Worm (Caenorhabditis elegans): ENCODE measurements around the gene D2089.3.

The D2089.3 gene

ce11 chrII:10646901-10647566 lies 17.9 kb downstream of the D2089.3 start, which contains the start of gene M28.10:
M28.10 (plus strand) TSS chrII:10647516.
- TF ChIP-seq snpc-4 (tag; optimal IDR thresholded peaks at IDR 0.05) (no peak), F16B12.6 (tag; optimal IDR thresholded peaks at IDR 0.05) (no peak), nhr-77 (tag; optimal IDR thresholded peaks at IDR 0.05) (no peak), efl-1 (optimal IDR thresholded peaks at IDR 0.05) (no peak), efl-1 (GFP tag; optimal IDR thresholded peaks at IDR 0.05 in 1 of 2) (peak in 1 of 2 experiments; percentile 80), mef-2 (tag; optimal IDR thresholded peaks at IDR 0.05) (no peak)

ce11 chrII:10643403-10643802 lies 21.5 kb downstream of the D2089.3 start, which contains the start of gene M28.4:
M28.4 (plus strand) TSS chrII:10643703.
- no peak for TF ChIP-seq efl-3 (GFP tag; optimal IDR thresholded peaks at IDR 0.05)
- no peak for TF ChIP-seq skn-1 (tag; optimal IDR thresholded peaks at IDR 0.05)
- no peak for TF ChIP-seq jun-1 (tag; optimal IDR thresholded peaks at IDR 0.05)
- TF ChIP-seq nhr-47 (tag; optimal IDR thresholded peaks at IDR 0.05): no peak
- TF ChIP-seq sptf-1 (tag; optimal IDR thresholded peaks at IDR 0.05): no peak
- no peak for TF ChIP-seq C16A3.4 (tag; optimal IDR thresholded peaks at IDR 0.05)
- no peak for TF ChIP-seq lin-35 (GFP tag; optimal IDR thresholded peaks at IDR 0.05)
- no peak for TF ChIP-seq nhr-20 (tag; optimal IDR thresholded peaks at IDR 0.05)
- no peak for TF ChIP-seq dpl-1 (GFP tag; optimal IDR thresholded peaks at IDR 0.05)
- TF ChIP-seq tlp-1 (tag; optimal IDR thresholded peaks at IDR 0.05): no peak
- TF ChIP-seq snpc-4 (tag; optimal IDR thresholded peaks at IDR 0.05): no peak
- TF ChIP-seq fkh-8 (tag; optimal IDR thresholded peaks at IDR 0.05): no peak
- no peak for TF ChIP-seq ceh-63 (GFP tag; optimal IDR thresholded peaks at IDR 0.05)
- TF ChIP-seq xbp-1 (tag; optimal IDR thresholded peaks at IDR 0.05): no peak
- TF ChIP-seq F16B12.6 (tag; optimal IDR thresholded peaks at IDR 0.05): no peak
- no peak for TF ChIP-seq egl-13 (tag; optimal IDR thresholded peaks at IDR 0.05)
- TF ChIP-seq zag-1 (tag; optimal IDR thresholded peaks at IDR 0.05): no peak
- no peak for TF ChIP-seq unc-30 (tag; optimal IDR thresholded peaks at IDR 0.05)

ce11 chrII:10639110-10639509 lies 25.8 kb downstream of the D2089.3 start, which contains the start of gene M28.9:
M28.9 (plus strand) TSS chrII:10639410.
- no peak for TF ChIP-seq ceh-90 (tag; optimal IDR thresholded peaks at IDR 0.05)
- TF ChIP-seq egl-27 (tag; optimal IDR thresholded peaks at IDR 0.05): no peak
- TF ChIP-seq snu-23 (GFP tag; optimal IDR thresholded peaks at IDR 0.05): no peak
- TF ChIP-seq ceh-88 (GFP tag; IDR thresholded peaks at IDR 0.05): no peak
- no peak for TF ChIP-seq fkh-4 (tag; optimal IDR thresholded peaks at IDR 0.05; ENCODE audit: borderline replicate concordance)
- no peak for TF ChIP-seq egl-13 (tag; optimal IDR thresholded peaks at IDR 0.05)
- no peak for TF ChIP-seq jun-1 (tag; optimal IDR thresholded peaks at IDR 0.05)
- no peak for TF ChIP-seq aly-2 (tag; optimal IDR thresholded peaks at IDR 0.05)
- no peak for TF ChIP-seq sox-4 (tag; optimal IDR thresholded peaks at IDR 0.05)
- TF ChIP-seq fos-1 (tag; optimal IDR thresholded peaks at IDR 0.05): no peak
- TF ChIP-seq lin-13 (GFP tag; optimal IDR thresholded peaks at IDR 0.05): no peak
- no peak for TF ChIP-seq ztf-4 (tag; optimal IDR thresholded peaks at IDR 0.05)
- no peak for TF ChIP-seq nhr-85 (tag)
- TF ChIP-seq lsy-2 (tag; optimal IDR thresholded peaks at IDR 0.05): no peak

- TF ChIP-seq dpl-1 (GFP tag; optimal IDR thresholded peaks at IDR 0.05) (no peak), hlh-4 (tag; optimal IDR thresholded peaks at IDR 0.05) (no peak), ceh-90 (tag; optimal IDR thresholded peaks at IDR 0.05) (no peak), efl-3 (GFP tag; optimal IDR thresholded peaks at IDR 0.05) (no peak), mef-2 (tag; optimal IDR thresholded peaks at IDR 0.05) (no peak), ceh-82 (tag; optimal IDR thresholded peaks at IDR 0.05) (no peak), ces-1 (GFP tag; optimal IDR thresholded peaks at IDR 0.05) (no peak), irx-1 (tag; optimal IDR thresholded peaks at IDR 0.05) (no peak), ets-5 (GFP tag; IDR thresholded peaks at IDR 0.05) (no peak), elt-2 (tag; optimal IDR thresholded peaks at IDR 0.05) (no peak), lin-35 (GFP tag; optimal IDR thresholded peaks at IDR 0.05) (no peak), elt-3 (tag; optimal IDR thresholded peaks at IDR 0.05) (no peak), blmp-1 (tag; optimal IDR thresholded peaks at IDR 0.05) (no peak), nhr-12 (tag; optimal IDR thresholded peaks at IDR 0.05) (no peak), egl-27 (tag; optimal IDR thresholded peaks at IDR 0.05) (no peak), swsn-7 (tag; optimal IDR thresholded peaks at IDR 0.05) (no peak), lin-39 (tag; optimal IDR thresholded peaks at IDR 0.05) (no peak), rnt-1 (tag; optimal IDR thresholded peaks at IDR 0.05) (no peak), snu-23 (GFP tag; optimal IDR thresholded peaks at IDR 0.05) (no peak), sptf-1 (tag; optimal IDR thresholded peaks at IDR 0.05) (no peak)
Measured at ce11 chrII:10630944-10631343, 34.0 kb downstream of the D2089.3 start.
